Worm (Caenorhabditis elegans) whole organism, young adult: Measurements from ENCODE around the gene elo-1.

ENCODE experiments used
- F49E8.2 ChIP-seq: sonication (generic microtip); optimal IDR thresholded peaks from 3 replicates; lab custom pipeline; 2017; ENCODE audit warnings: missing genetic modification characterization, mild to moderate bottlenecking, missing compliant biosample characterization, antibody characterized with exemption, moderate library complexity; ENCODE audit not compliant: insufficient read depth
- ZK185.1 ChIP-seq: sonication (generic microtip); optimal IDR thresholded peaks from 2 replicates; lab custom pipeline; 2016; ENCODE audit warnings: mild to moderate bottlenecking, missing genetic modification characterization, missing compliant biosample characterization; ENCODE audit not compliant: poor library complexity, severe bottlenecking
- ceh-58 ChIP-seq: fragments of 200-800 bp; sonication (Bioruptor generic); IDR thresholded peaks from 2 replicates; pipeline ENCODE4 v1.3.6; 2022; ENCODE audit warnings: missing genetic modification characterization, missing compliant biosample characterization
- lin-35 ChIP-seq, 3 experiments: fragments of 150-350 bp in 2 of 3; sonication (generic microtip) in 1 of 3; optimal IDR thresholded peaks; 2 replicates each; lab custom pipeline; 2014 to 2018; ENCODE audit warnings: missing biosample characterization in 3 of 3, missing genetic modification characterization in 3 of 3, missing genetic modification reagents in 3 of 3
- lin-54 ChIP-seq: fragments of 200-800 bp; sonication (Bioruptor generic); optimal IDR thresholded peaks from 2 replicates; lab custom pipeline; 2018; ENCODE audit warnings: mild to moderate bottlenecking, missing genetic modification characterization, missing compliant biosample characterization
- lir-1 ChIP-seq: fragments of 200-800 bp; sonication (Bioruptor generic); conservative IDR thresholded peaks from 2 replicates; pipeline ENCODE4 v1.3.6; 2022; ENCODE audit warnings: missing genetic modification reagents, missing genetic modification characterization, missing compliant biosample characterization
- nhr-27 ChIP-seq: fragments of 200-800 bp; sonication (Bioruptor generic); optimal IDR thresholded peaks from 2 replicates; lab custom pipeline; 2018; ENCODE audit warnings: mild to moderate bottlenecking, missing genetic modification characterization, moderate library complexity, missing compliant biosample characterization

ce11 chrIV:9510439-9510838 is 15.7 kb upstream of the elo-1 start, which contains the start of gene C33A12.4:
- no peak for TF ChIP-seq ZK185.1 (tag; lab: Kevin White, UChicago)
- TF ChIP-seq ceh-58: no peak
- TF ChIP-seq nhr-27 (tag; lab: Kevin White, UChicago): no peak
- no peak for TF ChIP-seq lin-54 (GFP tag; lab: Kevin White, UChicago)
- no peak for TF ChIP-seq F49E8.2 (tag; lab: Kevin White, UChicago)
- no peak for TF ChIP-seq lin-35 (GFP tag; optimal IDR thresholded peaks at IDR 0.05; lab: Kevin White, UChicago)
- no peak for TF ChIP-seq lir-1 (GFP tag; lab: Robert Waterston, UW)
